Fruit fly (Drosophila melanogaster) whole organism: ENCODE data around the gene Pif1A.

Source experiments
- CG8478 ChIP-seq: fragments of >200 bp; optimal IDR thresholded peaks from 2 replicates; lab custom pipeline; 2018; ENCODE audit warnings: inconsistent platforms
- Dll ChIP-seq: fragments of >200 bp; optimal IDR thresholded peaks from 2 replicates; lab custom pipeline; 2017
- EcR ChIP-seq, 2 experiments: fragments of >200 bp; optimal IDR thresholded peaks; 2 replicates each; lab custom pipeline; 2017; ENCODE audit warnings: missing biosample characterization in 2 of 2, missing genetic modification characterization in 2 of 2, missing genetic modification reagents in 2 of 2
- pan ChIP-seq: fragments of >200 bp; optimal IDR thresholded peaks from 2 replicates; lab custom pipeline; 2017
- psq ChIP-seq: fragments of >200 bp; optimal IDR thresholded peaks from 2 replicates; lab custom pipeline; 2017
- usp ChIP-seq: fragments of >200 bp; optimal IDR thresholded peaks from 2 replicates; lab custom pipeline; 2017; ENCODE audit warnings: missing biosample characterization, missing genetic modification characterization, mixed read lengths

The Pif1A gene

DNA sequence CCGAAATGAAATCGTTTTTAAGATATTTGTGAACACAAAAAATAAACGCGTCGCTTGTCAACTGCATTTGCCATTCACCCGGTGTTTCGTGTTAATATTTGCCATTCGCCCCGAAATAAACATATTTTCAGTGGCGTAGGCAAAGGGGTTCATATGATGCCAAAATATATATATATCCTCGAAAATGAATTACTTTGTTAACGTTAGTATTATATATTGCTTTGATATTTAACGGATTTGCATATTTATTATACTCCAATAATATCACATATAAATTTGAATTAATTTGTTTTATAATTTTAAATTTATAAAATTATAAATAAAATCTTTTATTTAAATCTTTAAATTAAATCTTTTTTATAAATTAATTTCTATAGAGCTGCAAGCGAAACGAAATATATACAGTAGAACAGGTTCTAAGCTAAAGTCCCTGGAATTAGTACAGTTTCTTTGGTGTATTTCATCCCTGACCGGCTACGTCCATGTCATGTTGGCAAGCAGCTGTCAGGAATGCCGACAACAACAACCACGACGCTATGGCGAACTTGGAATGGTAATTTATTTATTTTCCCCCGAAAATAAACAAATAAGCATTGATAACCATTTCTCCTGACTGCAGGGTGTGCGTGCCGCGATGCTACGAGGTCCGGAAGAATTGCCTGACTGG is 69.2 kb downstream of the Pif1A start, which contains the start of the genes M1BP and CG8202:
Gene M1BP (minus strand): TSS at position 102 of the 667 bp plus-strand sequence.
Gene CG8202 (plus strand): TSS at position 495 of the 667 bp plus-strand sequence.
- TF ChIP-seq psq (lab: Kevin White, UChicago), result no peak
- TF ChIP-seq usp, result no peak
- TF ChIP-seq EcR (GFP tag; optimal IDR thresholded peaks at IDR 0.05; lab: Kevin White, UChicago), result no peak
- no peak for TF ChIP-seq CG8478 (lab: Kevin White, UChicago)
- TF ChIP-seq pan, result no peak
- no peak for TF ChIP-seq Dll

DNA sequence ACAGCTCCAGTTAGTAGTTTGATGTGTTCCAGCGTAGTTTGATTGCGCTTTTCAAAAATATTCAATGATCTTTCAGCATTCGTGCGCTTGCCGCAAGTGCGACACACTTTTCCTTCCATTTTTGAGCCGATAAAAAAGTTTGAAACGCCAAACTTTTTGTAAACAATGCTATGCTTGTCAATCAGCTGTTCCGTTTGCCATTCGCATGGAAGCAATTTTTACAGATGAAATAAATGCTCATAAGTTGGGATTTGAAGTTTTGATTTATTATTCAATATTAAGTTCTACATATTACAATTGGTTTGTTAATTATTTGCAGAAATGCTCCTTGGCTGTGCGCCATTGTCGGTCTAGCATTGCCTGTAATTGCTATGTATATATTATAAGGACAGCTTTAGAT is 71.4 kb downstream of the Pif1A start, which contains the start of gene ranshi:
Gene ranshi (minus strand): TSS at position 152 of the 400 bp plus-strand sequence.
- TF ChIP-seq CG8478 (lab: Kevin White, UChicago) (no peak), psq (lab: Kevin White, UChicago) (no peak), EcR (GFP tag; optimal IDR thresholded peaks at IDR 0.05; lab: Kevin White, UChicago) (no peak), Dll (no peak), pan (no peak), usp (no peak)

DNA sequence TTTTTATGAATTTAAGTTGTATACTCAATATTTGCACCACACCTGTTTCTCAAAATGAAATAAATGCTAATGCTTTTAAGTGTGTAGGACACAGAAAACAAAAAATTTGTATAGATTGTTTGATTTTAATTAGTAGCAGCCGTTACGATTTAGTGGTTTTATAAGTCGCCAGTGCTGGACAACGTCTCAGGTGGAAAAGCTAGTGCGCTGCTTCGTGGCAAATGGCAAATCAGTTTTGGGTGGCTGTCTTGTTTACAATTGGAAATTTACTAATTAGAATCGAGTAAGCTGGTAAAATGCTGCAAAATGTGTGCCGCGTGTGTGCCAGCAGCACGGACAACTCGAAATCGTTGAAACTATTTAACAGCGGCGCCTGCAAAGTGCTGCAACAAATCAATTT is 74.3 kb downstream of the Pif1A start, which contains the start of gene CG8159:
Gene CG8159 (plus strand): TSS at position 223 of the 400 bp plus-strand sequence.
- TF ChIP-seq psq (lab: Kevin White, UChicago) (no peak), usp (no peak), EcR (GFP tag; optimal IDR thresholded peaks at IDR 0.05; lab: Kevin White, UChicago) (no peak), Dll (no peak)

DNA sequence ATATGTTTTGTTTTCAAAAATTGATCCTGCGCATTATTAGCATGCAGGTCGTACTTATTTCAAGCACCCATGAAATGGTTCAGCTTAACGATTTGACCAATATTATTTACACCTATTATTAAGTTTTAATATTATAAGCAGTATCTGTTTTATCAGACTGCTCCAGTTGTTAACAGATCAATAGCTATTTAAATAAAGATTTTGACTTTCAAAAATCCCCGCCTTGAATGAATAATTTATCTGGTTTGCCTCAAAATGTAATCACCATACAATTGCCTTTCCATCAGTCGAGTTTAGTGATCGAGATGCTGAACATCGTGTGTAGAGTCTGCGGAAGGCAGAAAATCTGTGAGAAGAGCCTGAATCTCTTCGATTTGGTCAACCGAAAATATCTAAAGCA is 75.8 kb downstream of the Pif1A start, which contains the start of gene ouib:
Gene ouib (plus strand): TSS at position 301 of the 400 bp plus-strand sequence.
- no peak for TF ChIP-seq usp
